Fruit fly (Drosophila melanogaster) whole organism, adult: Measurements from ENCODE around the gene CG14543.

Experiments used
- CG11617 ChIP-seq: fragments of 200-800 bp; sonication (Bioruptor generic); optimal IDR thresholded peaks from 2 replicates; lab custom pipeline; 2017; ENCODE audit warnings: mild to moderate bottlenecking, missing biosample characterization, missing genetic modification reagents, missing genetic modification characterization
- CG12768 ChIP-seq: fragments of 200-800 bp; sonication (Bioruptor generic); optimal IDR thresholded peaks from 2 replicates; lab custom pipeline; 2017; ENCODE audit warnings: missing biosample characterization, missing genetic modification characterization, mild to moderate bottlenecking, moderate library complexity, missing genetic modification reagents
- CG14711 ChIP-seq: fragments of 200-800 bp; sonication (Bioruptor generic); optimal IDR thresholded peaks from 2 replicates; lab custom pipeline; 2018; ENCODE audit warnings: missing biosample characterization, mild to moderate bottlenecking, missing genetic modification characterization, moderate library complexity
- CG1620 ChIP-seq: fragments of 200-800 bp; sonication (Bioruptor generic); optimal IDR thresholded peaks from 2 replicates; lab custom pipeline; 2016; ENCODE audit warnings: missing biosample characterization, missing genetic modification characterization
- CG33017 ChIP-seq: fragments of 200-800 bp; sonication (Bioruptor generic); optimal IDR thresholded peaks from 2 replicates; lab custom pipeline; 2018; ENCODE audit warnings: missing biosample characterization, mild to moderate bottlenecking, missing genetic modification characterization, moderate library complexity
- CG5204 ChIP-seq: fragments of 200-800 bp; sonication (Bioruptor generic); optimal IDR thresholded peaks from 2 replicates; lab custom pipeline; 2016; ENCODE audit warnings: missing biosample characterization, missing genetic modification characterization
- CG7045 ChIP-seq: fragments of 200-800 bp; sonication (Bioruptor generic); optimal IDR thresholded peaks from 2 replicates; lab custom pipeline; 2017; ENCODE audit warnings: missing biosample characterization, mild to moderate bottlenecking, missing genetic modification characterization
- CG7101 ChIP-seq: fragments of 200-800 bp; sonication (Bioruptor generic); optimal IDR thresholded peaks from 2 replicates; lab custom pipeline; 2018; ENCODE audit warnings: missing biosample characterization, mild to moderate bottlenecking, missing genetic modification characterization, moderate library complexity
- Clk ChIP-seq: fragments of 200-800 bp; sonication (Bioruptor generic); optimal IDR thresholded peaks from 2 replicates; lab custom pipeline; 2017; ENCODE audit warnings: missing biosample characterization, missing genetic modification characterization
- Crg-1 ChIP-seq: fragments of 200-800 bp; sonication (Bioruptor generic); optimal IDR thresholded peaks from 2 replicates; lab custom pipeline; 2016; ENCODE audit warnings: missing biosample characterization, missing genetic modification characterization
- Hr96 ChIP-seq: fragments of 200-800 bp; sonication (Bioruptor generic); optimal IDR thresholded peaks from 2 replicates; lab custom pipeline; 2016; ENCODE audit warnings: missing biosample characterization, missing genetic modification characterization
- Mnt ChIP-seq: fragments of 200-800 bp; sonication (Bioruptor generic); optimal IDR thresholded peaks from 2 replicates; lab custom pipeline; 2016; ENCODE audit warnings: missing biosample characterization, mild to moderate bottlenecking, missing genetic modification characterization
- bab1 ChIP-seq: fragments of 200-800 bp; sonication (Bioruptor generic); optimal IDR thresholded peaks from 3 replicates; lab custom pipeline; 2019; ENCODE audit warnings: missing biosample characterization, mild to moderate bottlenecking, missing genetic modification characterization, moderate library complexity
- cic ChIP-seq: fragments of 200-800 bp; sonication (Bioruptor generic); optimal IDR thresholded peaks from 2 replicates; lab custom pipeline; 2017; ENCODE audit warnings: missing biosample characterization, mild to moderate bottlenecking, missing genetic modification characterization, moderate library complexity
- cnc ChIP-seq, 2 experiments: fragments of >200 bp; optimal IDR thresholded peaks; 2 replicates each; lab custom pipeline; 2017
- kay ChIP-seq: fragments of 200-800 bp; sonication (Bioruptor generic); peaks from one replicate; lab custom pipeline; 2016; ENCODE audit warnings: missing biosample characterization, missing genetic modification characterization, borderline replicate concordance
- ovo ChIP-seq: fragments of 200-800 bp; sonication (Bioruptor generic); optimal IDR thresholded peaks from 2 replicates; lab custom pipeline; 2016; ENCODE audit warnings: missing biosample characterization, missing genetic modification characterization
- pad ChIP-seq: fragments of 200-800 bp; sonication (Bioruptor generic); optimal IDR thresholded peaks from 3 replicates; lab custom pipeline; 2017; ENCODE audit warnings: missing biosample characterization, missing genetic modification characterization, mild to moderate bottlenecking, moderate library complexity, missing genetic modification reagents
- tj ChIP-seq: fragments of 200-800 bp; sonication (Bioruptor generic); optimal IDR thresholded peaks from 3 replicates; lab custom pipeline; 2017; ENCODE audit warnings: missing biosample characterization, mild to moderate bottlenecking, missing genetic modification characterization, moderate library complexity
- toe ChIP-seq: fragments of 200-800 bp; sonication (Bioruptor generic); optimal IDR thresholded peaks from 2 replicates; lab custom pipeline; 2016; ENCODE audit warnings: missing biosample characterization, missing genetic modification characterization

The CG14543 gene

dm6 chr3R:26105141-26105403 lies 48.6 kb downstream of the CG14543 start:
- TF ChIP-seq tj (GFP tag; lab: Kevin White, UChicago) (peak; percentile 40), bab1 (GFP tag; lab: Kevin White, UChicago) (no peak)

- TF ChIP-seq kay (GFP tag; lab: Kevin White, UChicago): peak; percentile 19
- TF ChIP-seq Hr96: no peak
- TF ChIP-seq CG7045 (GFP tag; lab: Kevin White, UChicago): no peak
Observed at dm6 chr3R:26105407-26105806, 49.0 kb downstream of the CG14543 start.

- TF ChIP-seq CG14711 (tag; lab: Kevin White, UChicago) (peak; percentile 65), Clk (GFP tag; lab: Kevin White, UChicago) (no peak), Mnt (GFP tag; lab: Kevin White, UChicago) (peak; percentile 57), CG33017 (peak; percentile 47), Hr96 (no peak), kay (GFP tag; lab: Kevin White, UChicago) (peak; percentile 72), pad (GFP tag; lab: Kevin White, UChicago) (no peak), CG12768 (peak; percentile 23), CG7101 (tag; lab: Kevin White, UChicago) (peak; percentile 25)
Observed at dm6 chr3R:26105924-26106494, 49.6 kb downstream of the CG14543 start.

- TF ChIP-seq Clk (GFP tag; lab: Kevin White, UChicago) (peak; percentile 43), CG14711 (tag; lab: Kevin White, UChicago) (peak; percentile 76), CG11617 (GFP tag; lab: Kevin White, UChicago) (peak; percentile 86), CG5204 (GFP tag; lab: Kevin White, UChicago) (no peak), pad (GFP tag; lab: Kevin White, UChicago) (peak; percentile 58), tj (GFP tag; lab: Kevin White, UChicago) (peak; percentile 85), Crg-1 (GFP tag; lab: Kevin White, UChicago) (peak; percentile 34), Mnt (GFP tag; lab: Kevin White, UChicago) (peak; percentile 96), ovo (GFP tag; lab: Kevin White, UChicago) (peak; percentile 63), CG12768 (peak; percentile 85), bab1 (GFP tag; lab: Kevin White, UChicago) (peak; percentile 55), toe (peak; percentile 70), kay (GFP tag; lab: Kevin White, UChicago) (peak; percentile 90), CG7101 (tag; lab: Kevin White, UChicago) (peak; percentile 83), CG1620 (GFP tag; lab: Kevin White, UChicago) (peak; percentile 21), cnc (optimal IDR thresholded peaks at IDR 0.05; lab: Kevin White, UChicago) (no peak), CG33017 (peak; percentile 89), cic (GFP tag; lab: Kevin White, UChicago) (peak; percentile 95), CG7045 (GFP tag; lab: Kevin White, UChicago) (peak; percentile 81), Hr96 (peak; percentile 14)
Observed at dm6 chr3R:26106595-26107152, 50.2 kb downstream of the CG14543 start, which contains the start of gene Cipc. TSS of gene Cipc (plus strand) at chr3R:26106868.
